Worm (Caenorhabditis elegans) whole organism, midembryonic: Measurements from ENCODE around the gene Y119D3B.14.
A peak's percentile ranks its signal among the peaks of the same experiment; 100 is the strongest.

Experiments
- T22C8.4 ChIP-seq: fragments of 200-800 bp; sonication (Bioruptor generic); IDR thresholded peaks from 2 replicates; pipeline ENCODE4 v1.3.6; 2022; ENCODE audit warnings: missing genetic modification characterization, missing compliant biosample characterization
- cog-1 ChIP-seq: sonication (generic microtip); optimal IDR thresholded peaks from 2 replicates; lab custom pipeline; 2016; ENCODE audit warnings: missing genetic modification characterization, missing compliant biosample characterization
- flt-1 ChIP-seq: fragments of 200-800 bp; sonication (Bioruptor generic); IDR thresholded peaks from 2 replicates; pipeline ENCODE4 v1.3.6; 2022; ENCODE audit warnings: missing genetic modification characterization, missing compliant biosample characterization
- klf-2 ChIP-seq: fragments of 200-800 bp; sonication (Bioruptor generic); conservative IDR thresholded peaks from 2 replicates; pipeline ENCODE4 v1.3.6; 2022; ENCODE audit warnings: missing genetic modification reagents, missing genetic modification characterization, missing compliant biosample characterization
- ref-1 ChIP-seq: fragments of 200-800 bp; sonication (Bioruptor generic); conservative IDR thresholded peaks from 2 replicates; pipeline ENCODE4 v1.3.6; 2022; ENCODE audit warnings: missing genetic modification reagents, missing genetic modification characterization, missing compliant biosample characterization
- tab-1 ChIP-seq: fragments of 200-800 bp; sonication (Bioruptor generic); IDR thresholded peaks from 2 replicates; pipeline ENCODE4 v1.3.6; 2022; ENCODE audit warnings: missing genetic modification characterization, missing compliant biosample characterization

DNA sequence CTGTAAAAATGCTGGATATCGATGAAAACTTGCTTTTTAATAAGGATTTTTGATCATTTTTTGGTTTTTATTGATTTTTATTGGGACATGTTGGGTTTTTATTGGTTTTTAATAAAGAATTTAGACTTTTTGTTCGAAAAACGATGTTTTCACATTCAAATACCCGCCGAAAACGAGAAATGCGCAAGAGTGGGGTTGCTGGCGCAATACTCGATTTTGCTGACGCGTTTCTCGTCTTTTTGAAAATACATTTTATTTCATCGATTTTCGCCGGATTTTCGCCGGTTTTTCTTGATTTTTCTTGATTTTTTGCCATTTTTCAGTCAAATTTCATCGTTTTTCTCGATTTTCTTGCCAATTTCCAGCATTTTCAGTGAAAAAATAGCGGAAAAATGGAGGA is 50.8 kb downstream of the Y119D3B.14 start, which contains the start of gene smr-1:
- TF ChIP-seq flt-1 (GFP tag; lab: Robert Waterston, UW) = 0 out of 2 replicates have a peak, but pooled peaks have one; percentile 51
- 0 out of 2 replicates have a peak, but pooled peaks have one; percentile 53 for TF ChIP-seq klf-2 (GFP tag; lab: Robert Waterston, UW)
- peak; percentile 40; the same call in 1 of the 2 replicates for TF ChIP-seq tab-1 (GFP tag; lab: Robert Waterston, UW)
- TF ChIP-seq ref-1 (GFP tag; lab: Robert Waterston, UW) = no peak
- TF ChIP-seq T22C8.4 (GFP tag; lab: Robert Waterston, UW) = peak; percentile 40; the same call in 1 of the 2 replicates
- TF ChIP-seq cog-1 (tag; lab: Kevin White, UChicago) = no peak
